Worm (Caenorhabditis elegans) whole organism, late embryonic: ENCODE data around the gene Y32F6A.5.

Source experiments
- C38D4.7 ChIP-seq: fragments of 200-800 bp; sonication (Bioruptor generic); optimal IDR thresholded peaks from 2 replicates; lab custom pipeline; 2018; ENCODE audit warnings: mild to moderate bottlenecking, missing genetic modification characterization, moderate library complexity, missing compliant biosample characterization
- K09A11.1 ChIP-seq: sonication (generic microtip); optimal IDR thresholded peaks from 2 replicates; lab custom pipeline; 2017; ENCODE audit warnings: antibody characterized with exemption, mild to moderate bottlenecking, missing genetic modification characterization, missing compliant biosample characterization; ENCODE audit not compliant: insufficient read depth
- T23F11.4 ChIP-seq: fragments of 200-800 bp; sonication (Bioruptor generic); optimal IDR thresholded peaks from 2 replicates; lab custom pipeline; 2018; ENCODE audit warnings: mild to moderate bottlenecking, missing genetic modification characterization, missing compliant biosample characterization
- Y22D7AL.16 ChIP-seq: sonication (generic microtip); optimal IDR thresholded peaks from 2 replicates; lab custom pipeline; 2016; ENCODE audit warnings: missing genetic modification characterization, missing compliant biosample characterization
- ahr-1 ChIP-seq: sonication (generic microtip); optimal IDR thresholded peaks from 2 replicates; lab custom pipeline; 2016; ENCODE audit warnings: missing genetic modification characterization, missing compliant biosample characterization
- ama-1 ChIP-seq: fragments of 150-350 bp; optimal IDR thresholded peaks from 2 replicates; lab custom pipeline; 2014
- ceh-18 ChIP-seq: sonication (generic microtip); optimal IDR thresholded peaks from 2 replicates; lab custom pipeline; 2016; ENCODE audit warnings: missing genetic modification characterization, missing compliant biosample characterization
- ceh-19 ChIP-seq: fragments of 200-800 bp; sonication (Bioruptor generic); optimal IDR thresholded peaks from 2 replicates; lab custom pipeline; 2018; ENCODE audit warnings: mild to moderate bottlenecking, missing genetic modification characterization, missing compliant biosample characterization
- ceh-22 ChIP-seq: sonication (generic microtip); optimal IDR thresholded peaks from 2 replicates; lab custom pipeline; 2017; ENCODE audit warnings: missing biosample characterization, missing genetic modification characterization
- ceh-24 ChIP-seq: sonication (generic microtip); optimal IDR thresholded peaks from 2 replicates; lab custom pipeline; 2016; ENCODE audit warnings: mild to moderate bottlenecking, missing genetic modification characterization, missing compliant biosample characterization
- ceh-34 ChIP-seq: sonication (generic microtip); optimal IDR thresholded peaks from 2 replicates; lab custom pipeline; 2016; ENCODE audit warnings: mild to moderate bottlenecking, missing genetic modification characterization, missing compliant biosample characterization
- ceh-48 ChIP-seq: sonication (generic microtip); optimal IDR thresholded peaks from 2 replicates; lab custom pipeline; 2016; ENCODE audit warnings: missing genetic modification characterization, inconsistent platforms, missing compliant biosample characterization
- ceh-6 ChIP-seq: fragments of 200-800 bp; sonication (Bioruptor generic); optimal IDR thresholded peaks from 2 replicates; lab custom pipeline; 2018; ENCODE audit warnings: mild to moderate bottlenecking, missing genetic modification characterization, missing compliant biosample characterization
- ceh-9 ChIP-seq: sonication (generic microtip); optimal IDR thresholded peaks from 2 replicates; lab custom pipeline; 2016; ENCODE audit warnings: mild to moderate bottlenecking, missing genetic modification characterization, inconsistent platforms, missing compliant biosample characterization
- che-1 ChIP-seq: sonication (generic microtip); optimal IDR thresholded peaks from 2 replicates; lab custom pipeline; 2016; ENCODE audit warnings: mild to moderate bottlenecking, missing genetic modification characterization, missing compliant biosample characterization
- dmd-4 ChIP-seq: sonication (generic microtip); optimal IDR thresholded peaks from 2 replicates; lab custom pipeline; 2016; ENCODE audit warnings: borderline replicate concordance, missing genetic modification characterization, missing compliant biosample characterization
- dve-1 ChIP-seq: sonication (generic microtip); optimal IDR thresholded peaks from 2 replicates; lab custom pipeline; 2017; ENCODE audit warnings: antibody characterized with exemption, mild to moderate bottlenecking, missing genetic modification characterization, missing compliant biosample characterization
- elt-2 ChIP-seq: sonication (generic microtip); optimal IDR thresholded peaks from 2 replicates; lab custom pipeline; 2016; ENCODE audit warnings: missing genetic modification reagents, missing genetic modification characterization, missing compliant biosample characterization
- elt-4 ChIP-seq: sonication (generic microtip); optimal IDR thresholded peaks from 2 replicates; lab custom pipeline; 2016; ENCODE audit warnings: missing genetic modification characterization, missing compliant biosample characterization
- ets-4 ChIP-seq: sonication (generic microtip); optimal IDR thresholded peaks from 2 replicates; lab custom pipeline; 2016; ENCODE audit warnings: missing genetic modification characterization, missing compliant biosample characterization
- fax-1 ChIP-seq: sonication (generic microtip); optimal IDR thresholded peaks from 2 replicates; lab custom pipeline; 2016; ENCODE audit warnings: missing genotype, missing genetic modification characterization, missing compliant biosample characterization
- fkh-6 ChIP-seq: sonication (generic microtip); optimal IDR thresholded peaks from 2 replicates; lab custom pipeline; 2016; ENCODE audit warnings: missing genetic modification characterization, missing compliant biosample characterization
- gmeb-2 ChIP-seq: sonication (generic microtip); optimal IDR thresholded peaks from 2 replicates; lab custom pipeline; 2016; ENCODE audit warnings: missing genetic modification characterization, inconsistent platforms, missing compliant biosample characterization
- hlh-15 ChIP-seq: sonication (generic microtip); optimal IDR thresholded peaks from 2 replicates; lab custom pipeline; 2016; ENCODE audit warnings: missing genetic modification characterization, missing compliant biosample characterization
- hlh-30 ChIP-seq: sonication (generic microtip); optimal IDR thresholded peaks from 2 replicates; lab custom pipeline; 2017; ENCODE audit warnings: antibody characterized with exemption, missing genetic modification characterization, missing compliant biosample characterization; ENCODE audit not compliant: insufficient read depth
- lim-6 ChIP-seq: sonication (generic microtip); optimal IDR thresholded peaks from 2 replicates; lab custom pipeline; 2016; ENCODE audit warnings: missing genetic modification characterization, missing compliant biosample characterization
- mec-3 ChIP-seq: sonication (generic microtip); optimal IDR thresholded peaks from 2 replicates; lab custom pipeline; 2016; ENCODE audit warnings: borderline replicate concordance, missing genetic modification characterization, missing compliant biosample characterization
- nfya-1 ChIP-seq: sonication (generic microtip); optimal IDR thresholded peaks from 2 replicates; lab custom pipeline; 2017; ENCODE audit warnings: missing genetic modification characterization, mild to moderate bottlenecking, missing compliant biosample characterization, antibody characterized with exemption, moderate library complexity
- odd-2 ChIP-seq: sonication (generic microtip); optimal IDR thresholded peaks from 2 replicates; lab custom pipeline; 2017; ENCODE audit warnings: antibody characterized with exemption, mild to moderate bottlenecking, missing genetic modification characterization, missing compliant biosample characterization
- pat-9 ChIP-seq: fragments of 200-800 bp; sonication (Bioruptor generic); optimal IDR thresholded peaks from 2 replicates; lab custom pipeline; 2018; ENCODE audit warnings: mild to moderate bottlenecking, missing genetic modification characterization, moderate library complexity, missing compliant biosample characterization
- pax-1 ChIP-seq: fragments of 150-350 bp; optimal IDR thresholded peaks from 2 replicates; lab custom pipeline; 2014; ENCODE audit warnings: missing biosample characterization, missing genetic modification characterization
- pqm-1 ChIP-seq: sonication (generic microtip); optimal IDR thresholded peaks from 2 replicates; lab custom pipeline; 2016; ENCODE audit warnings: missing genetic modification characterization, missing compliant biosample characterization
- pros-1 ChIP-seq: fragments of 150-350 bp; optimal IDR thresholded peaks from 2 replicates; lab custom pipeline; 2014; ENCODE audit warnings: missing biosample characterization, missing genetic modification reagents, missing genetic modification characterization
- rnt-1 ChIP-seq: sonication (generic microtip); optimal IDR thresholded peaks from 2 replicates; lab custom pipeline; 2016; ENCODE audit warnings: missing genetic modification characterization, missing compliant biosample characterization
- sox-4 ChIP-seq: sonication (generic microtip); optimal IDR thresholded peaks from 2 replicates; lab custom pipeline; 2017; ENCODE audit warnings: mild to moderate bottlenecking, missing genetic modification characterization, inconsistent platforms, missing compliant biosample characterization
- syd-9 ChIP-seq: sonication (generic microtip); optimal IDR thresholded peaks from 2 replicates; lab custom pipeline; 2016; ENCODE audit warnings: mild to moderate bottlenecking, missing genetic modification characterization, moderate library complexity, missing compliant biosample characterization
- unc-3 ChIP-seq, 2 experiments: fragments of 200-800 bp in 1 of 2; sonication (Bioruptor generic) in 1 of 2; sonication (generic microtip) in 1 of 2; conservative IDR thresholded peaks in 1 of 2; optimal IDR thresholded peaks in 1 of 2; 2 replicates each; pipeline versions ENCODE4 v1.3.6 to Lab custom; 2016 to 2022; ENCODE audit warnings: missing compliant biosample characterization in 2 of 2, missing genetic modification characterization in 2 of 2, missing genetic modification reagents in 1 of 2
- unc-42 ChIP-seq: sonication (generic microtip); optimal IDR thresholded peaks from 2 replicates; lab custom pipeline; 2016; ENCODE audit warnings: missing genotype, missing genetic modification characterization, missing compliant biosample characterization
- unc-55 ChIP-seq: sonication (generic microtip); optimal IDR thresholded peaks from 2 replicates; lab custom pipeline; 2017; ENCODE audit warnings: missing biosample characterization, missing genetic modification reagents, missing genetic modification characterization
- zip-5 ChIP-seq: sonication (generic microtip); optimal IDR thresholded peaks from 2 replicates; lab custom pipeline; 2016; ENCODE audit warnings: missing genetic modification characterization, missing compliant biosample characterization

Y32F6A.5 gene

DNA sequence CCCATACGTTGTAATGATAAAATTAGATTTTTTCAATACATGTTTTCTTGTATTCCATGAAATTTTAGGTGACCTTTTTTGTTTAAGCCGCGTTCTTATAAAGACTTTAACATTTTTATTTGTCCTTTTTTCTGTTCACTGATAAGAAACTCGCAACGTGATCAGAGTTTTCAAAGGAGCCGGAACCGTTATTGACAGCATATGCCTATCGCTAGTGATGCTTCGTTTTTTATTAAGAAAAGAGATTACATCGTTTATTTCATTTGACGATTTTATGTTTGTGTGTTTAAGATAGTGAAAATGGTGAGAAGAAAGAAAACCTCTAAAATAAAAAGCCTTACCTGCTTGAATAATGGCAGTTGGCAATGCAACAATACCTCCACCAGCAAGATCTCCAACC, 20.8 kb downstream of the Y32F6A.5 start:
- no peak for TF ChIP-seq fkh-6
- no peak for TF ChIP-seq ceh-34 (tag; lab: Kevin White, UChicago)
- TF ChIP-seq unc-55 = no peak
- no peak for TF ChIP-seq unc-3 (GFP tag; conservative IDR thresholded peaks at IDR 0.05; lab: Robert Waterston, UW)
- TF ChIP-seq unc-3 (tag; optimal IDR thresholded peaks at IDR 0.05; lab: Kevin White, UChicago) = no peak
- no peak for TF ChIP-seq gmeb-2 (tag; lab: Kevin White, UChicago)
- TF ChIP-seq ets-4 = no peak
- no peak for TF ChIP-seq mec-3 (tag; lab: Kevin White, UChicago)
- no peak for TF ChIP-seq sox-4 (tag; lab: Kevin White, UChicago)
- no peak for TF ChIP-seq ahr-1 (tag; lab: Kevin White, UChicago)
- TF ChIP-seq dmd-4 = no peak
- TF ChIP-seq ceh-22 (tag; lab: Kevin White, UChicago) = no peak
- no peak for TF ChIP-seq ceh-48
- no peak for TF ChIP-seq ceh-6
- TF ChIP-seq, all 69 proteins: peak for 0

DNA sequence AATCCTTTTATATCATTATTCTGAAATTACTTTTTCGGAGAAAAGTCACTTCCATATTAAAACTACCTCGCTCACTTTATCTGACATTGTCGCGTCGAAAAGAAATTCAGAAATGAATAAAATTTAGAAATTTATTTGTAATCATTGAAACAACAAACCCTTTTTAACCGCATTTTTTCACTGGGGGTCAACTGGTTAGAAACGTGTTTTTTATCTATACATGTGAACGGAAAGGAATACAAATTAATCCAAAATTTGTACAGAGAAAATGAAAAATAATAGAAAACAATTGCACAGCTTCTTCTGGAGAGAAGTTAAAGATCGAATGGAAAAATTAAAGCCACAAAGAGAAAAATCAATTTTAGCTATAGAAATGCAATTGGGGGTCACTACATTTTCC, 24.8 kb downstream of the Y32F6A.5 start, which contains the start of gene tag-314:
tag-314 (minus strand) TSS at position 101 of the 400 bp plus-strand sequence.
- no peak for TF ChIP-seq ama-1 (lab: Kevin White, UChicago)
- no peak for TF ChIP-seq ceh-19 (GFP tag; lab: Kevin White, UChicago)
- no peak for TF ChIP-seq pax-1
- TF ChIP-seq sox-4 (tag; lab: Kevin White, UChicago) = no peak
- TF ChIP-seq ceh-34 (tag; lab: Kevin White, UChicago) = no peak
- no peak for TF ChIP-seq che-1
- no peak for TF ChIP-seq Y22D7AL.16 (tag; lab: Kevin White, UChicago)
- no peak for TF ChIP-seq lim-6 (tag; lab: Kevin White, UChicago)
- no peak for TF ChIP-seq hlh-15
- no peak for TF ChIP-seq ceh-9 (tag; lab: Kevin White, UChicago)
- TF ChIP-seq dve-1 (tag; lab: Kevin White, UChicago) = no peak
- TF ChIP-seq pros-1 (tag; lab: Kevin White, UChicago) = no peak
- no peak for TF ChIP-seq pqm-1
- TF ChIP-seq rnt-1 (tag; lab: Kevin White, UChicago) = no peak
- TF ChIP-seq nfya-1 (tag; lab: Kevin White, UChicago) = no peak
- TF ChIP-seq ceh-24 = no peak
- no peak for TF ChIP-seq zip-5 (tag; lab: Kevin White, UChicago)
- no peak for TF ChIP-seq fax-1 (tag; lab: Kevin White, UChicago)
- no peak for TF ChIP-seq hlh-30 (tag; lab: Kevin White, UChicago)
- no peak for TF ChIP-seq elt-2 (tag; lab: Kevin White, UChicago)

DNA sequence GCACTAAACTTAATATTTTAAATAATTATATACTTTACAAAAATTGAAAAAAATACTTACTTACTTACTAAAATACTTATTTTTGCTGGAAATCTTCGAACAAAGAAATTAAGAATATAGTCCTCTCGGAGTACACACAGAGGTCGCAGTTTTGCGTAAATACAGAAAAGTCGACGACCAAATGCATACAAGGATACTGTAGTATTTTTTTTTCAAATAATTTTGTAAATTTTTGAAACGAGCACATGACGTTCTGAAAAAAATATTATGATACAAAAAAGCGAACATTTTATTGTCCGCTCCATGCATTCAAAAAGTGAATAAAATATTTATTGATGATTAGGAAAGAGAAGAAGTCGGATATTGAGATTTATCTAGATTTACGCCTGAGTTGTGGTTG, 27.2 kb downstream of the Y32F6A.5 start, which contains the start of gene apc-10:
apc-10 (minus strand) TSS at position 101 of the 400 bp plus-strand sequence.
- TF ChIP-seq K09A11.1 (tag; lab: Kevin White, UChicago) (no peak), hlh-30 (tag; lab: Kevin White, UChicago) (no peak)

DNA sequence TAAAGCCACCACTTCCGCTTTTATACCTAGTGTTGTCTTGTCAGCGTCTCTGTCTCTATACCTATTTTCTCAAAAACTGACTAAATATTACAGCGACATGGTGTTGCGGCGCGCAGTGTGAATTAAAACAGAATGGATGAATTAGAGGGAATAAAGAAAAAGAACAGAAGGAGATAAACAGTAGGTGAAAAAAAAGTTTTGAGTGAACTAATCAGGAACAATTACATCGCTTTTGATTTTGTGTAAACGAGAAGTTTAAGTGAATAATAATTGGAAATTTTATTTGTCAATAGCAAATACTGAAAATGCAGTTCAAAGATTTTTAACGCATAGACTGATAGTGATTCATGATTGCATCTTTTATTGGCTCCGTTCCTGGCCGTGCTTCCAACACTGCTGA, 28.3 kb downstream of the Y32F6A.5 start, which contains the start of gene col-12:
col-12 (minus strand) TSS at position 101 of the 400 bp plus-strand sequence.
- no peak for TF ChIP-seq ahr-1 (tag; lab: Kevin White, UChicago)
- TF ChIP-seq syd-9 (tag; lab: Kevin White, UChicago) = no peak
- TF ChIP-seq unc-42 (tag; lab: Kevin White, UChicago) = no peak
- TF ChIP-seq ceh-19 (GFP tag; lab: Kevin White, UChicago) = no peak
- TF ChIP-seq odd-2 = no peak
- TF ChIP-seq ceh-18 (tag; lab: Kevin White, UChicago) = no peak
- TF ChIP-seq pat-9 (tag; lab: Kevin White, UChicago) = no peak
- no peak for TF ChIP-seq K09A11.1 (tag; lab: Kevin White, UChicago)
- no peak for TF ChIP-seq T23F11.4 (GFP tag; lab: Kevin White, UChicago)
- no peak for TF ChIP-seq ceh-9 (tag; lab: Kevin White, UChicago)
- TF ChIP-seq C38D4.7 = no peak
- TF ChIP-seq hlh-30 (tag; lab: Kevin White, UChicago) = no peak
- no peak for TF ChIP-seq elt-2 (tag; lab: Kevin White, UChicago)
- TF ChIP-seq elt-4 (tag; lab: Kevin White, UChicago) = no peak
